Worm (Caenorhabditis elegans) whole organism, L4/young adult: ENCODE results near the gene C33F10.8.

Source experiments
- W03F9.2 ChIP-seq: fragments of 150-350 bp; optimal IDR thresholded peaks from 2 replicates; lab custom pipeline; 2014; ENCODE audit warnings: missing biosample characterization, missing genetic modification characterization
- dao-5 ChIP-seq: sonication (generic microtip); optimal IDR thresholded peaks from 2 replicates; lab custom pipeline; 2016; ENCODE audit warnings: missing genotype, missing genetic modification characterization, moderate library complexity, missing compliant biosample characterization
- him-1 ChIP-seq: sonication (generic microtip); optimal IDR thresholded peaks from 2 replicates; lab custom pipeline; 2016; ENCODE audit warnings: missing genotype, missing genetic modification reagents, missing genetic modification characterization, missing compliant biosample characterization

- TF ChIP-seq W03F9.2 (tag; lab: Kevin White, UChicago) (no peak), him-1 (tag; lab: Kevin White, UChicago) (no peak), dao-5 (tag; lab: Kevin White, UChicago) (no peak)
Measured at ce11 chrII:4789835-4790343, 35.1 kb downstream of the C33F10.8 start, which contains the start of gene F26G1.15.
